Worm (Caenorhabditis elegans) whole organism, L1 larva: Measurements from ENCODE around the gene moc-6.

Source experiments
- C16A3.4 ChIP-seq: fragments of 150-350 bp; optimal IDR thresholded peaks from 2 replicates; lab custom pipeline; 2014; ENCODE audit warnings: missing biosample characterization, missing genetic modification characterization
- F16B12.6 ChIP-seq: fragments of 150-350 bp; optimal IDR thresholded peaks from 2 replicates; lab custom pipeline; 2014; ENCODE audit warnings: missing biosample characterization, missing genetic modification characterization
- alr-1 ChIP-seq: fragments of 200-800 bp; sonication (Bioruptor generic); optimal IDR thresholded peaks from 2 replicates; lab custom pipeline; 2018; ENCODE audit warnings: borderline replicate concordance, mild to moderate bottlenecking, missing genetic modification characterization, missing compliant biosample characterization
- aly-2 ChIP-seq: fragments of 150-350 bp; optimal IDR thresholded peaks from 2 replicates; lab custom pipeline; 2014; ENCODE audit warnings: missing biosample characterization, missing genetic modification characterization
- blmp-1 ChIP-seq: fragments of 150-350 bp; optimal IDR thresholded peaks from 2 replicates; lab custom pipeline; 2014; ENCODE audit warnings: missing biosample characterization, missing genetic modification characterization
- ces-1 ChIP-seq: fragments of 150-350 bp; optimal IDR thresholded peaks from 2 replicates; lab custom pipeline; 2014; ENCODE audit warnings: missing biosample characterization, missing genetic modification reagents, missing genetic modification characterization
- dpl-1 ChIP-seq, 3 experiments: fragments of 150-350 bp in 2 of 3; sonication (generic microtip) in 1 of 3; optimal IDR thresholded peaks; 2 replicates each; lab custom pipeline; 2014 to 2017; ENCODE audit warnings: missing biosample characterization in 3 of 3, missing genetic modification characterization in 3 of 3, missing genetic modification reagents in 3 of 3
- efl-1 ChIP-seq, 4 experiments: fragments of 150-350 bp; optimal IDR thresholded peaks in 3 of 4; peaks in 1 of 4; 1 replicate in 1 of 4; 2 replicates in 3 of 4; lab custom pipeline; 2014; ENCODE audit warnings: missing biosample characterization in 2 of 4, missing genetic modification characterization in 2 of 4, missing genetic modification reagents in 2 of 4
- egl-27 ChIP-seq, 2 experiments: fragments of 150-350 bp in 1 of 2; sonication (generic microtip); optimal IDR thresholded peaks; 3 replicates each; lab custom pipeline; 2017 to 2018; ENCODE audit warnings: missing biosample characterization in 2 of 2, missing genetic modification characterization in 2 of 2, missing genetic modification reagents in 2 of 2
- elt-2 ChIP-seq: sonication (generic microtip); optimal IDR thresholded peaks from 2 replicates; lab custom pipeline; 2016; ENCODE audit warnings: missing genetic modification characterization, mild to moderate bottlenecking, inconsistent platforms, missing compliant biosample characterization, missing genetic modification reagents
- elt-3 ChIP-seq, 6 experiments: fragments of 150-350 bp in 1 of 6; sonication (generic microtip); optimal IDR thresholded peaks; 2 replicates each; lab custom pipeline; 2017 to 2018; ENCODE audit warnings: missing biosample characterization in 6 of 6, missing genetic modification characterization in 6 of 6, inconsistent platforms in 1 of 6
- ets-5 ChIP-seq: fragments of 200-800 bp; sonication (Bioruptor generic); IDR thresholded peaks from 2 replicates; pipeline ENCODE4 v1.3.6; 2022; ENCODE audit warnings: missing genetic modification characterization, missing compliant biosample characterization
- isw-1 ChIP-seq: fragments of 200-800 bp; sonication (Bioruptor generic); IDR thresholded peaks from 2 replicates; pipeline ENCODE4 v1.3.6; 2022; ENCODE audit warnings: missing genetic modification characterization, missing compliant biosample characterization
- lin-13 ChIP-seq: fragments of 150-350 bp; optimal IDR thresholded peaks from 2 replicates; lab custom pipeline; 2014; ENCODE audit warnings: missing biosample characterization, missing genetic modification reagents, missing genetic modification characterization
- lin-14 ChIP-seq: fragments of 200-800 bp; sonication (Bioruptor generic); optimal IDR thresholded peaks from 2 replicates; lab custom pipeline; 2018; ENCODE audit warnings: mild to moderate bottlenecking, missing genetic modification characterization, moderate library complexity, missing compliant biosample characterization
- lin-35 ChIP-seq, 2 experiments: fragments of 150-350 bp; optimal IDR thresholded peaks; 2 replicates each; lab custom pipeline; 2014; ENCODE audit warnings: missing biosample characterization in 2 of 2, missing genetic modification characterization in 2 of 2, missing genetic modification reagents in 2 of 2
- lsy-2 ChIP-seq, 2 experiments: fragments of 150-350 bp; optimal IDR thresholded peaks; 2 replicates each; lab custom pipeline; 2014; ENCODE audit warnings: missing biosample characterization in 2 of 2, missing genetic modification characterization in 2 of 2
- mab-9 ChIP-seq: fragments of 200-800 bp; sonication (Bioruptor generic); IDR thresholded peaks from 2 replicates; pipeline ENCODE4 v1.3.6; 2022; ENCODE audit warnings: missing genetic modification reagents, missing genetic modification characterization, missing compliant biosample characterization
- mdl-1 ChIP-seq, 2 experiments: fragments of 150-350 bp; optimal IDR thresholded peaks; 2 replicates each; lab custom pipeline; 2014 to 2017; ENCODE audit warnings: missing biosample characterization in 2 of 2, missing genetic modification characterization in 2 of 2, inconsistent platforms in 1 of 2
- mep-1 ChIP-seq: fragments of 150-350 bp; optimal IDR thresholded peaks from 2 replicates; lab custom pipeline; 2014; ENCODE audit warnings: missing biosample characterization, missing genetic modification characterization
- nhr-12 ChIP-seq: sonication (generic microtip); optimal IDR thresholded peaks from 2 replicates; lab custom pipeline; 2017; ENCODE audit warnings: missing biosample characterization, missing genetic modification characterization
- nhr-19 ChIP-seq: fragments of 200-800 bp; sonication (Bioruptor generic); conservative IDR thresholded peaks from 2 replicates; pipeline ENCODE4 v1.3.6; 2022; ENCODE audit warnings: missing genetic modification characterization, missing compliant biosample characterization
- nhr-85 ChIP-seq: sonication (generic microtip); peaks from one replicate; lab custom pipeline; 2016; ENCODE audit warnings: missing genetic modification characterization, inconsistent platforms, missing compliant biosample characterization
- skn-1 ChIP-seq: fragments of 150-350 bp; optimal IDR thresholded peaks from 2 replicates; lab custom pipeline; 2014; ENCODE audit warnings: missing biosample characterization, missing genetic modification characterization
- snu-23 ChIP-seq: sonication (generic microtip); optimal IDR thresholded peaks from 2 replicates; lab custom pipeline; 2016; ENCODE audit warnings: missing genetic modification characterization, missing compliant biosample characterization
- sptf-1 ChIP-seq: fragments of 150-350 bp; optimal IDR thresholded peaks from 2 replicates; lab custom pipeline; 2014; ENCODE audit warnings: missing biosample characterization, missing genetic modification characterization
- sup-37 ChIP-seq: fragments of 200-800 bp; sonication (Bioruptor generic); optimal IDR thresholded peaks from 2 replicates; lab custom pipeline; 2018; ENCODE audit warnings: mild to moderate bottlenecking, missing genetic modification characterization, missing compliant biosample characterization
- tbx-2 ChIP-seq: sonication (generic microtip); optimal IDR thresholded peaks from 2 replicates; lab custom pipeline; 2016; ENCODE audit warnings: missing genetic modification characterization, missing compliant biosample characterization
- unc-62 ChIP-seq: fragments of 150-350 bp; optimal IDR thresholded peaks from 2 replicates; lab custom pipeline; 2014; ENCODE audit warnings: missing biosample characterization, missing genetic modification reagents, missing genetic modification characterization
- vab-15 ChIP-seq: sonication (generic microtip); optimal IDR thresholded peaks from 2 replicates; lab custom pipeline; 2017; ENCODE audit warnings: missing genotype, mild to moderate bottlenecking, missing genetic modification characterization, missing compliant biosample characterization
- xbp-1 ChIP-seq: sonication (generic microtip); optimal IDR thresholded peaks from 2 replicates; lab custom pipeline; 2016; ENCODE audit warnings: missing genetic modification characterization, missing compliant biosample characterization
- ztf-4 ChIP-seq: fragments of 150-350 bp; optimal IDR thresholded peaks from 2 replicates; lab custom pipeline; 2014; ENCODE audit warnings: missing biosample characterization, missing genetic modification characterization

Gene moc-6

ce11 chrIII:5195690-5196089 is at the start of gene moc-6:
Gene moc-6, plus strand, starts transcription at chrIII:5195990.
- TF ChIP-seq nhr-85 (tag; lab: Kevin White, UChicago) (peak; percentile 26), unc-62 (GFP tag; lab: Kevin White, UChicago) (no peak), efl-1 (optimal IDR thresholded peaks at IDR 0.05; lab: Kevin White, UChicago) (no peak), efl-1 (GFP tag; optimal IDR thresholded peaks at IDR 0.05 in 1 of 2; lab: Kevin White, UChicago) (peak in 1 of 2 experiments; percentile 66), elt-2 (tag; lab: Kevin White, UChicago) (no peak), elt-3 (tag; optimal IDR thresholded peaks at IDR 0.05; lab: Kevin White, UChicago) (peak in 1 of 6 experiments; percentile 10)

- no peak for TF ChIP-seq lin-14 (GFP tag; lab: Kevin White, UChicago)
- no peak for TF ChIP-seq efl-1 (optimal IDR thresholded peaks at IDR 0.05; lab: Kevin White, UChicago)
- TF ChIP-seq efl-1 (GFP tag; optimal IDR thresholded peaks at IDR 0.05 in 1 of 2; lab: Kevin White, UChicago): peak in 1 of 2 experiments; percentile 85
- TF ChIP-seq dpl-1 (GFP tag; optimal IDR thresholded peaks at IDR 0.05; lab: Kevin White, UChicago): no peak
- TF ChIP-seq elt-2 (tag; lab: Kevin White, UChicago): peak; percentile 51
- TF ChIP-seq lin-35 (GFP tag; optimal IDR thresholded peaks at IDR 0.05; lab: Kevin White, UChicago): peak in 1 of 2 experiments; percentile 2
- TF ChIP-seq, all 84 proteins: peak for 3
Measured at ce11 chrIII:5146749-5147148, 49.0 kb upstream of the moc-6 start.

- no peak for TF ChIP-seq isw-1 (GFP tag; lab: Robert Waterston, UW)
- TF ChIP-seq elt-2 (tag; lab: Kevin White, UChicago): peak; percentile 44
- TF ChIP-seq efl-1 (optimal IDR thresholded peaks at IDR 0.05; lab: Kevin White, UChicago): no peak
- TF ChIP-seq efl-1 (GFP tag; optimal IDR thresholded peaks at IDR 0.05 in 1 of 2; lab: Kevin White, UChicago): peak in 1 of 2 experiments; percentile 30
Measured at ce11 chrIII:5147445-5147844, 48.3 kb upstream of the moc-6 start.

- no peak for TF ChIP-seq ces-1 (GFP tag; lab: Kevin White, UChicago)
- TF ChIP-seq sup-37 (GFP tag; lab: Kevin White, UChicago): no peak
Measured at ce11 chrIII:5149478-5149877, 46.3 kb upstream of the moc-6 start, which contains the start of gene Y54H5A.2. Gene Y54H5A.2, minus strand, starts transcription at chrIII:5149578.

- no peak for TF ChIP-seq alr-1 (tag; lab: Kevin White, UChicago)
- TF ChIP-seq lin-14 (GFP tag; lab: Kevin White, UChicago): no peak
- no peak for TF ChIP-seq F16B12.6 (tag; lab: Kevin White, UChicago)
- no peak for TF ChIP-seq nhr-19 (GFP tag; lab: Robert Waterston, UW)
- TF ChIP-seq mab-9 (GFP tag; lab: Robert Waterston, UW): no peak
- TF ChIP-seq mdl-1 (tag; optimal IDR thresholded peaks at IDR 0.05; lab: Kevin White, UChicago): no peak
- no peak for TF ChIP-seq lin-35 (GFP tag; optimal IDR thresholded peaks at IDR 0.05; lab: Kevin White, UChicago)
- no peak for TF ChIP-seq elt-2 (tag; lab: Kevin White, UChicago)
- no peak for TF ChIP-seq isw-1 (GFP tag; lab: Robert Waterston, UW)
- no peak for TF ChIP-seq ztf-4 (tag; lab: Kevin White, UChicago)
- TF ChIP-seq xbp-1: no peak
- no peak for TF ChIP-seq unc-62 (GFP tag; lab: Kevin White, UChicago)
- TF ChIP-seq snu-23 (GFP tag; lab: Kevin White, UChicago): no peak
- TF ChIP-seq lin-13 (GFP tag; lab: Kevin White, UChicago): no peak
- TF ChIP-seq ets-5 (GFP tag; lab: Robert Waterston, UW): no peak
Measured at ce11 chrIII:5150012-5150411, 45.8 kb upstream of the moc-6 start.

- TF ChIP-seq vab-15 (tag; lab: Kevin White, UChicago) (no peak), sptf-1 (tag; lab: Kevin White, UChicago) (no peak)
Measured at ce11 chrIII:5150980-5151379, 44.8 kb upstream of the moc-6 start.

ce11 chrIII:5153137-5153536 is 42.7 kb upstream of the moc-6 start, which contains the start of the genes rbm-42 and grwd-1:
Gene rbm-42, minus strand, starts transcription at chrIII:5153229.
Gene grwd-1, plus strand, starts transcription at chrIII:5153464.
- TF ChIP-seq dpl-1 (GFP tag; optimal IDR thresholded peaks at IDR 0.05; lab: Kevin White, UChicago): peak in 2 of 3 experiments; percentile 49 to 57
- peak; percentile 62 for TF ChIP-seq mep-1 (tag; lab: Kevin White, UChicago)
- peak; percentile 32 to 43 for TF ChIP-seq efl-1 (optimal IDR thresholded peaks at IDR 0.05; lab: Kevin White, UChicago)
- peak; percentile 58 to 76 for TF ChIP-seq efl-1 (GFP tag; optimal IDR thresholded peaks at IDR 0.05 in 1 of 2; lab: Kevin White, UChicago)
- no peak for TF ChIP-seq nhr-12 (tag; lab: Kevin White, UChicago)
- TF ChIP-seq C16A3.4 (tag; lab: Kevin White, UChicago): peak; percentile 8
- peak; percentile 42 for TF ChIP-seq tbx-2 (tag; lab: Kevin White, UChicago)
- TF ChIP-seq lin-35 (GFP tag; optimal IDR thresholded peaks at IDR 0.05; lab: Kevin White, UChicago): peak; percentile 21 to 57
- TF ChIP-seq lsy-2 (tag; optimal IDR thresholded peaks at IDR 0.05; lab: Kevin White, UChicago): peak; percentile 27 to 66
- peak; percentile 30 for TF ChIP-seq snu-23 (GFP tag; lab: Kevin White, UChicago)
- TF ChIP-seq aly-2 (tag; lab: Kevin White, UChicago): no peak
- peak; percentile 15 for TF ChIP-seq blmp-1
- TF ChIP-seq egl-27 (tag; optimal IDR thresholded peaks at IDR 0.05; lab: Kevin White, UChicago): no peak
- TF ChIP-seq F16B12.6 (tag; lab: Kevin White, UChicago): peak; percentile 83
- peak; percentile 20 for TF ChIP-seq skn-1
- TF ChIP-seq, all 84 proteins: peak for 11
